Fruit fly (Drosophila melanogaster) whole organism, embryonic: Measurements from ENCODE around the gene CG3119.

Source experiments
- B-H1 ChIP-seq: fragments of 200-800 bp; sonication (Bioruptor generic); IDR thresholded peaks from 3 replicates; pipeline ENCODE4 v1.3.6; 2022; ENCODE audit warnings: missing biosample characterization, missing genetic modification characterization
- BtbVII ChIP-seq: fragments of 200-800 bp; sonication (Bioruptor generic); optimal IDR thresholded peaks from 3 replicates; lab custom pipeline; 2017; ENCODE audit warnings: missing biosample characterization, mild to moderate bottlenecking, missing genetic modification characterization
- CG10543 ChIP-seq: fragments of 200-800 bp; sonication (Bioruptor generic); optimal IDR thresholded peaks from 3 replicates; lab custom pipeline; 2017; ENCODE audit warnings: missing biosample characterization, mild to moderate bottlenecking, missing genetic modification characterization, moderate library complexity
- CG10979 ChIP-seq: fragments of 200-800 bp; sonication (Bioruptor generic); optimal IDR thresholded peaks from 2 replicates; lab custom pipeline; 2018; ENCODE audit warnings: missing biosample characterization, mild to moderate bottlenecking, missing genetic modification characterization, moderate library complexity
- CG11398 ChIP-seq: fragments of 200-800 bp; sonication (Bioruptor generic); optimal IDR thresholded peaks from 2 replicates; lab custom pipeline; 2016; ENCODE audit warnings: missing biosample characterization, missing genetic modification characterization
- CG12659 ChIP-seq: fragments of 200-800 bp; sonication (Bioruptor generic); optimal IDR thresholded peaks from 3 replicates; lab custom pipeline; 2017; ENCODE audit warnings: mild to moderate bottlenecking, missing biosample characterization, missing genetic modification reagents, missing genetic modification characterization
- CG13894 ChIP-seq: fragments of 200-800 bp; sonication (Bioruptor generic); optimal IDR thresholded peaks from 3 replicates; lab custom pipeline; 2018; ENCODE audit warnings: missing biosample characterization, mild to moderate bottlenecking, missing genetic modification characterization, moderate library complexity
- CG14965 ChIP-seq: fragments of 200-800 bp; sonication (Bioruptor generic); optimal IDR thresholded peaks from 2 replicates; lab custom pipeline; 2016; ENCODE audit warnings: missing biosample characterization, missing genetic modification characterization, borderline replicate concordance
- CG1529 ChIP-seq: fragments of 200-800 bp; sonication (Bioruptor generic); optimal IDR thresholded peaks from 3 replicates; lab custom pipeline; 2018; ENCODE audit warnings: missing biosample characterization, missing genetic modification characterization
- CG16813 ChIP-seq: fragments of 200-800 bp; sonication (Bioruptor generic); IDR thresholded peaks from 3 replicates; pipeline ENCODE4 v1.3.6; 2022; ENCODE audit warnings: missing biosample characterization, missing genetic modification characterization; ENCODE audit not compliant: partially characterized antibody
- CG16815 ChIP-seq: fragments of 200-800 bp; sonication (Bioruptor generic); optimal IDR thresholded peaks from 3 replicates; lab custom pipeline; 2017; ENCODE audit warnings: missing biosample characterization, mild to moderate bottlenecking, missing genetic modification characterization
- CG31388 ChIP-seq: fragments of 200-800 bp; sonication (Bioruptor generic); optimal IDR thresholded peaks from 2 replicates; lab custom pipeline; 2016; ENCODE audit warnings: missing biosample characterization, missing genetic modification characterization
- CG32772 ChIP-seq: fragments of 200-800 bp; sonication (Bioruptor generic); IDR thresholded peaks from 2 replicates; pipeline ENCODE4 v1.3.6; 2022; ENCODE audit warnings: missing biosample characterization, missing genetic modification characterization
- CG3407 ChIP-seq: fragments of 200-800 bp; sonication (Bioruptor generic); optimal IDR thresholded peaks from 2 replicates; lab custom pipeline; 2018; ENCODE audit warnings: missing biosample characterization, mild to moderate bottlenecking, missing genetic modification characterization
- CG4282 ChIP-seq: fragments of 200-800 bp; sonication (Bioruptor generic); optimal IDR thresholded peaks from 2 replicates; lab custom pipeline; 2016; ENCODE audit warnings: missing biosample characterization, missing genetic modification characterization
- CG4328 ChIP-seq: fragments of 200-800 bp; sonication (Bioruptor generic); optimal IDR thresholded peaks from 3 replicates; lab custom pipeline; 2017; ENCODE audit warnings: missing biosample characterization, missing genetic modification reagents, missing genetic modification characterization
- CG4360 ChIP-seq: fragments of 200-800 bp; sonication (Bioruptor generic); IDR thresholded peaks from 2 replicates; pipeline ENCODE4 v1.3.6; 2022; ENCODE audit warnings: missing biosample characterization, missing genetic modification characterization
- CG4820 ChIP-seq: fragments of 200-800 bp; sonication (Bioruptor generic); optimal IDR thresholded peaks from 3 replicates; lab custom pipeline; 2016; ENCODE audit warnings: missing biosample characterization, missing genetic modification characterization
- CG6854 ChIP-seq: fragments of 200-800 bp; sonication (Bioruptor generic); optimal IDR thresholded peaks from 3 replicates; lab custom pipeline; 2017; ENCODE audit warnings: missing biosample characterization, mild to moderate bottlenecking, missing genetic modification characterization
- CoRest ChIP-seq: fragments of 200-800 bp; sonication (Bioruptor generic); optimal IDR thresholded peaks from 3 replicates; lab custom pipeline; 2018; ENCODE audit warnings: missing biosample characterization, mild to moderate bottlenecking, missing genetic modification characterization, moderate library complexity
- Doc3 ChIP-seq: fragments of 200-800 bp; sonication (Bioruptor generic); IDR thresholded peaks from 3 replicates; pipeline ENCODE4 v1.3.6; 2022; ENCODE audit warnings: missing biosample characterization, missing genetic modification characterization; ENCODE audit not compliant: partially characterized antibody
- ERR ChIP-seq: fragments of 200-800 bp; sonication (Bioruptor generic); optimal IDR thresholded peaks from 2 replicates; lab custom pipeline; 2016; ENCODE audit warnings: missing biosample characterization, missing genetic modification characterization
- Eip74EF ChIP-seq, 2 experiments: fragments of 200-800 bp in 1 of 2; fragments of >200 bp in 1 of 2; sonication (Bioruptor generic) in 1 of 2; optimal IDR thresholded peaks; 2 replicates each; lab custom pipeline; 2017 to 2019; ENCODE audit warnings: missing biosample characterization in 2 of 2, missing genetic modification characterization in 2 of 2, mild to moderate bottlenecking in 1 of 2, moderate library complexity in 1 of 2
- Fer1 ChIP-seq: fragments of 200-800 bp; sonication (Bioruptor generic); optimal IDR thresholded peaks from 2 replicates; lab custom pipeline; 2017; ENCODE audit warnings: missing biosample characterization, mild to moderate bottlenecking, missing genetic modification characterization
- HLH3B ChIP-seq: fragments of 200-800 bp; sonication (Bioruptor generic); IDR thresholded peaks from 2 replicates; pipeline ENCODE4 v1.3.6; 2022; ENCODE audit warnings: missing biosample characterization, missing genetic modification characterization
- HmgZ ChIP-seq: fragments of 200-800 bp; sonication (Bioruptor generic); optimal IDR thresholded peaks from 2 replicates; lab custom pipeline; 2018; ENCODE audit warnings: missing biosample characterization, mild to moderate bottlenecking, missing genetic modification characterization
- Mad ChIP-seq: fragments of 200-800 bp; sonication (Bioruptor generic); optimal IDR thresholded peaks from 2 replicates; lab custom pipeline; 2016; ENCODE audit warnings: missing biosample characterization, missing genetic modification characterization
- Neu2 ChIP-seq: fragments of 200-800 bp; sonication (Bioruptor generic); optimal IDR thresholded peaks from 3 replicates; lab custom pipeline; 2016; ENCODE audit warnings: missing biosample characterization, missing genetic modification characterization, borderline replicate concordance
- Poxn ChIP-seq: fragments of 200-800 bp; sonication (Bioruptor generic); IDR thresholded peaks from 2 replicates; pipeline ENCODE4 v1.3.6; 2022; ENCODE audit warnings: missing biosample characterization, missing genetic modification characterization
- Stat92E ChIP-seq, 3 experiments: fragments of >200 bp in 2 of 3; fragments of 200-800 bp in 1 of 3; sonication (Bioruptor generic) in 1 of 3; optimal IDR thresholded peaks; 2 replicates each; lab custom pipeline; 2017 to 2019; ENCODE audit warnings: missing biosample characterization in 3 of 3, missing genetic modification characterization in 3 of 3, mild to moderate bottlenecking in 1 of 3, moderate library complexity in 1 of 3
- ash1 ChIP-seq: fragments of 200-800 bp; sonication (Bioruptor generic); optimal IDR thresholded peaks from 2 replicates; lab custom pipeline; 2018; ENCODE audit warnings: missing biosample characterization, mild to moderate bottlenecking, missing genetic modification characterization
- ato ChIP-seq: fragments of 200-800 bp; sonication (Bioruptor generic); IDR thresholded peaks from 2 replicates; pipeline ENCODE4 v1.3.6; 2022; ENCODE audit warnings: missing biosample characterization, missing genetic modification characterization; ENCODE audit not compliant: partially characterized antibody
- az2 ChIP-seq: fragments of 200-800 bp; sonication (Bioruptor generic); optimal IDR thresholded peaks from 3 replicates; lab custom pipeline; 2016; ENCODE audit warnings: missing biosample characterization, missing genetic modification characterization
- bab2 ChIP-seq: fragments of 200-800 bp; sonication (Bioruptor generic); optimal IDR thresholded peaks from 2 replicates; lab custom pipeline; 2016; ENCODE audit warnings: missing biosample characterization, missing genetic modification characterization
- bbx ChIP-seq: fragments of 200-800 bp; sonication (Bioruptor generic); IDR thresholded peaks from 2 replicates; pipeline ENCODE4 v1.3.6; 2022; ENCODE audit warnings: missing biosample characterization, missing genetic modification characterization; ENCODE audit not compliant: partially characterized antibody
- bigmax ChIP-seq: fragments of 200-800 bp; sonication (Bioruptor generic); optimal IDR thresholded peaks from 2 replicates; lab custom pipeline; 2018; ENCODE audit warnings: missing biosample characterization, mild to moderate bottlenecking, missing genetic modification characterization
- dm ChIP-seq: fragments of 200-800 bp; sonication (Bioruptor generic); optimal IDR thresholded peaks from 3 replicates; lab custom pipeline; 2016; ENCODE audit warnings: missing biosample characterization, missing genetic modification characterization
- dpn ChIP-seq, 2 experiments: fragments of 200-800 bp; sonication (Bioruptor generic); optimal IDR thresholded peaks; 3 replicates each; lab custom pipeline; 2016; ENCODE audit warnings: missing biosample characterization in 2 of 2, missing genetic modification characterization in 2 of 2
- emc ChIP-seq: fragments of 200-800 bp; sonication (Bioruptor generic); optimal IDR thresholded peaks from 2 replicates; lab custom pipeline; 2016; ENCODE audit warnings: missing biosample characterization, missing genetic modification characterization
- fu2 ChIP-seq: fragments of 200-800 bp; sonication (Bioruptor generic); optimal IDR thresholded peaks from 2 replicates; lab custom pipeline; 2016; ENCODE audit warnings: missing biosample characterization, missing genetic modification characterization
- insv ChIP-seq, 2 experiments: fragments of 200-800 bp; sonication (Bioruptor generic); optimal IDR thresholded peaks; 3 replicates each; lab custom pipeline; 2016 to 2018; ENCODE audit warnings: missing biosample characterization in 2 of 2, missing genetic modification characterization in 2 of 2
- jing ChIP-seq: fragments of 200-800 bp; sonication (Bioruptor generic); optimal IDR thresholded peaks from 2 replicates; lab custom pipeline; 2018; ENCODE audit warnings: missing biosample characterization, mild to moderate bottlenecking, missing genetic modification characterization
- kni ChIP-seq: fragments of 200-800 bp; sonication (Bioruptor generic); optimal IDR thresholded peaks from 3 replicates; lab custom pipeline; 2017; ENCODE audit warnings: mild to moderate bottlenecking, missing biosample characterization, missing genetic modification reagents, missing genetic modification characterization
- nerfin-2 ChIP-seq: fragments of 200-800 bp; sonication (Bioruptor generic); IDR thresholded peaks from 2 replicates; pipeline ENCODE4 v1.3.6; 2022; ENCODE audit warnings: missing biosample characterization, missing genetic modification characterization; ENCODE audit not compliant: partially characterized antibody
- psq ChIP-seq: fragments of 200-800 bp; sonication (Bioruptor generic); optimal IDR thresholded peaks from 2 replicates; lab custom pipeline; 2017; ENCODE audit warnings: missing biosample characterization, missing genetic modification characterization
- slbo ChIP-seq: fragments of 200-800 bp; sonication (Bioruptor generic); IDR thresholded peaks from 2 replicates; pipeline ENCODE4 v1.3.6; 2022; ENCODE audit warnings: missing biosample characterization, missing genetic modification characterization
- so ChIP-seq: fragments of 200-800 bp; sonication (Bioruptor generic); IDR thresholded peaks from 3 replicates; pipeline ENCODE4 v1.3.6; 2022; ENCODE audit warnings: missing biosample characterization, missing genetic modification characterization
- stwl ChIP-seq: fragments of 200-800 bp; sonication (Bioruptor generic); optimal IDR thresholded peaks from 3 replicates; lab custom pipeline; 2018; ENCODE audit warnings: missing biosample characterization, mild to moderate bottlenecking, missing genetic modification characterization, moderate library complexity

CG3119 gene

dm6 chr2L:2882968-2883702 is 45.5 kb upstream of the CG3119 start (continued):
- peak; percentile 29 for TF ChIP-seq Mad (GFP tag; lab: Kevin White, UChicago)
- peak; percentile 13 for TF ChIP-seq HmgZ (tag; lab: Kevin White, UChicago)
- peak in 1 of 2 experiments; percentile 49 for TF ChIP-seq insv (GFP tag; optimal IDR thresholded peaks at IDR 0.05; lab: Kevin White, UChicago)
- TF ChIP-seq CG13894 (tag; lab: Kevin White, UChicago), result peak; percentile 25
- peak; percentile 48 for TF ChIP-seq BtbVII
- no peak for TF ChIP-seq nerfin-2 (GFP tag; lab: Robert Waterston, UW)
- TF ChIP-seq B-H1, result peak; percentile 10; the same call in 1 of the 3 replicates
- TF ChIP-seq CG32772, result no peak
- no peak for TF ChIP-seq CG14965 (GFP tag; lab: Kevin White, UChicago)
- peak; percentile 68 for TF ChIP-seq CG11398 (GFP tag; lab: Kevin White, UChicago)
- TF ChIP-seq CG10979 (tag; lab: Kevin White, UChicago), result peak; percentile 13
- no peak for TF ChIP-seq jing (GFP tag; lab: Kevin White, UChicago)
- no peak for TF ChIP-seq psq (GFP tag; lab: Kevin White, UChicago)
- no peak for TF ChIP-seq Doc3 (GFP tag; lab: Robert Waterston, UW)
- TF ChIP-seq CG4820 (GFP tag; lab: Kevin White, UChicago), result peak; percentile 13
- peak; percentile 4; the same call in 1 of the 2 replicates for TF ChIP-seq HLH3B (GFP tag; lab: Robert Waterston, UW)
- TF ChIP-seq Stat92E (GFP tag; optimal IDR thresholded peaks at IDR 0.05; lab: Kevin White, UChicago), result no peak
- TF ChIP-seq dm, result peak; percentile 44
- no peak for TF ChIP-seq ERR
- TF ChIP-seq fu2 (GFP tag; lab: Kevin White, UChicago), result peak; percentile 18
- TF ChIP-seq stwl, result peak; percentile 56
- TF ChIP-seq CG3407, result peak; percentile 62
- peak; percentile 76 for TF ChIP-seq Fer1 (GFP tag; lab: Kevin White, UChicago)
- peak; percentile 67; the same call in 1 of the 2 replicates for TF ChIP-seq slbo
- TF ChIP-seq CG4360, result no peak
- no peak for TF ChIP-seq CG1529 (GFP tag; lab: Kevin White, UChicago)
- no peak for TF ChIP-seq CG4328 (GFP tag; lab: Kevin White, UChicago)
- no peak for TF ChIP-seq Poxn (GFP tag; lab: Robert Waterston, UW)
- TF ChIP-seq Neu2 (GFP tag; lab: Kevin White, UChicago), result no peak
- no peak for TF ChIP-seq CG31388 (GFP tag; lab: Kevin White, UChicago)
- peak; percentile 35 for TF ChIP-seq bab2 (GFP tag; lab: Kevin White, UChicago)
- TF ChIP-seq CG16813 (GFP tag; lab: Robert Waterston, UW), result no peak
- TF ChIP-seq so, result no peak; the same call in 2 of the 3 replicates
- no peak for TF ChIP-seq ato (GFP tag; lab: Robert Waterston, UW)
- peak; percentile 64 for TF ChIP-seq CG12659 (GFP tag; lab: Kevin White, UChicago)
- TF ChIP-seq dpn (GFP tag; optimal IDR thresholded peaks at IDR 0.05; lab: Kevin White, UChicago), result peak in 1 of 2 experiments; percentile 14
- TF ChIP-seq CG6854, result peak; percentile 60
- TF ChIP-seq kni (GFP tag; lab: Kevin White, UChicago), result peak; percentile 33
- TF ChIP-seq emc (GFP tag; lab: Kevin White, UChicago), result peak; percentile 26
- TF ChIP-seq CoRest (tag; lab: Kevin White, UChicago), result peak; percentile 70
- peak; percentile 34 for TF ChIP-seq az2
- no peak for TF ChIP-seq CG4282 (GFP tag; lab: Kevin White, UChicago)
- TF ChIP-seq bbx (GFP tag; lab: Robert Waterston, UW), result peak; percentile 35; the same call in 1 of the 2 replicates
- no peak for TF ChIP-seq ash1 (GFP tag; lab: Kevin White, UChicago)
- no peak for TF ChIP-seq bigmax
- TF ChIP-seq Eip74EF (GFP tag; optimal IDR thresholded peaks at IDR 0.05; lab: Kevin White, UChicago), result no peak
- no peak for TF ChIP-seq CG16815 (GFP tag; lab: Kevin White, UChicago)
- TF ChIP-seq CG10543 (GFP tag; lab: Kevin White, UChicago), result peak; percentile 20
